Fruit fly (Drosophila melanogaster): ENCODE measurements around the gene CG14341.

- TF ChIP-seq CG8301 (tag; optimal IDR thresholded peaks at IDR 0.05) (peak; percentile 15), CG9948 (tag; optimal IDR thresholded peaks at IDR 0.05) (peak; percentile 23), CG12605 (GFP tag; IDR thresholded peaks at IDR 0.05) (no peak), EcR (GFP tag; optimal IDR thresholded peaks at IDR 0.05) (peak; percentile 82)
Observed at dm6 chr2L:1157679-1158518, 8.4 kb upstream of the CG14341 start, which contains the start of gene capt.

Data from whole organism, pupa.